Fruit fly (Drosophila melanogaster): ENCODE data around the gene Odj.

dm6 chr3R:17783144-17783543, 25.9 kb downstream of the Odj start:
- TF ChIP-seq ase (GFP tag; IDR thresholded peaks at IDR 0.05): no peak
- TF ChIP-seq wdn (GFP tag; IDR thresholded peaks at IDR 0.05): no peak
- no peak for TF ChIP-seq CG43689 (GFP tag; IDR thresholded peaks at IDR 0.05)
- TF ChIP-seq Kr (GFP tag; optimal IDR thresholded peaks at IDR 0.05): no peak
- TF ChIP-seq BtbVII (GFP tag; optimal IDR thresholded peaks at IDR 0.05): no peak
- TF ChIP-seq Gug (GFP tag; IDR thresholded peaks at IDR 0.05): no peak
- no peak for TF ChIP-seq CG13894 (tag; optimal IDR thresholded peaks at IDR 0.05)
